Worm (Caenorhabditis elegans) whole organism, young adult: ENCODE data around the gene F59A1.16.

Source experiments
- B0019.2 ChIP-seq: fragments of 200-800 bp; sonication (Bioruptor generic); conservative IDR thresholded peaks from 2 replicates; pipeline ENCODE4 v1.3.6; 2022; ENCODE audit warnings: missing genetic modification reagents, missing genetic modification characterization, missing compliant biosample characterization
- B0336.3 ChIP-seq: fragments of 200-800 bp; sonication (Bioruptor generic); IDR thresholded peaks from 2 replicates; pipeline ENCODE4 v1.3.6; 2022; ENCODE audit warnings: missing genetic modification characterization, missing compliant biosample characterization
- F10E7.11 ChIP-seq: sonication (generic microtip); optimal IDR thresholded peaks from 2 replicates; lab custom pipeline; 2017; ENCODE audit warnings: mild to moderate bottlenecking, missing genetic modification characterization, moderate library complexity, missing compliant biosample characterization
- F57A8.1 ChIP-seq: fragments of 200-800 bp; sonication (Bioruptor generic); optimal IDR thresholded peaks from 2 replicates; lab custom pipeline; 2018; ENCODE audit warnings: mild to moderate bottlenecking, missing genetic modification characterization, moderate library complexity, missing compliant biosample characterization
- T07F8.4 ChIP-seq: sonication (generic microtip); optimal IDR thresholded peaks from 2 replicates; lab custom pipeline; 2016; ENCODE audit warnings: mild to moderate bottlenecking, missing genetic modification characterization, moderate library complexity, missing compliant biosample characterization
- T26A5.8 ChIP-seq: sonication (generic microtip); optimal IDR thresholded peaks from 2 replicates; lab custom pipeline; 2016; ENCODE audit warnings: missing genetic modification characterization, missing compliant biosample characterization
- ZK185.1 ChIP-seq: sonication (generic microtip); optimal IDR thresholded peaks from 2 replicates; lab custom pipeline; 2016; ENCODE audit warnings: mild to moderate bottlenecking, missing genetic modification characterization, missing compliant biosample characterization; ENCODE audit not compliant: poor library complexity, severe bottlenecking
- atf-7 ChIP-seq: sonication (generic microtip); optimal IDR thresholded peaks from 2 replicates; lab custom pipeline; 2017; ENCODE audit warnings: mild to moderate bottlenecking, missing genetic modification characterization, missing compliant biosample characterization
- attf-3 ChIP-seq: fragments of 200-800 bp; sonication (Bioruptor generic); conservative IDR thresholded peaks from 2 replicates; pipeline ENCODE4 v1.3.6; 2022; ENCODE audit warnings: missing genetic modification reagents, missing genetic modification characterization, missing compliant biosample characterization
- bed-1 ChIP-seq: fragments of 200-800 bp; sonication (Bioruptor generic); IDR thresholded peaks from 2 replicates; pipeline ENCODE4 v1.3.6; 2022; ENCODE audit warnings: missing genetic modification reagents, missing genetic modification characterization, missing compliant biosample characterization
- ceh-79 ChIP-seq: sonication (generic microtip); optimal IDR thresholded peaks from 2 replicates; lab custom pipeline; 2017; ENCODE audit warnings: mild to moderate bottlenecking, missing genetic modification characterization, missing compliant biosample characterization
- dox-1 ChIP-seq: fragments of 200-800 bp; sonication (Bioruptor generic); IDR thresholded peaks from 2 replicates; pipeline ENCODE4 v1.3.6; 2022; ENCODE audit warnings: missing genetic modification reagents, missing genetic modification characterization, missing compliant biosample characterization
- dpl-1 ChIP-seq: fragments of 150-350 bp; optimal IDR thresholded peaks from 2 replicates; lab custom pipeline; 2014; ENCODE audit warnings: missing biosample characterization, missing genetic modification reagents, missing genetic modification characterization
- egrh-3 ChIP-seq: fragments of 200-800 bp; sonication (Bioruptor generic); IDR thresholded peaks from 2 replicates; pipeline ENCODE4 v1.3.6; 2022; ENCODE audit warnings: missing genetic modification reagents, missing genetic modification characterization, missing compliant biosample characterization
- ekl-4 ChIP-seq: fragments of 200-800 bp; sonication (Bioruptor generic); IDR thresholded peaks from 2 replicates; pipeline ENCODE4 v1.3.6; 2022; ENCODE audit warnings: missing genetic modification reagents, missing genetic modification characterization, missing compliant biosample characterization
- gei-17 ChIP-seq: fragments of 200-800 bp; sonication (Bioruptor generic); optimal IDR thresholded peaks from 2 replicates; lab custom pipeline; 2018; ENCODE audit warnings: mild to moderate bottlenecking, missing genetic modification characterization, missing compliant biosample characterization
- hrde-1 ChIP-seq: sonication (generic microtip); optimal IDR thresholded peaks from 2 replicates; lab custom pipeline; 2016; ENCODE audit warnings: missing genetic modification characterization, mild to moderate bottlenecking, missing compliant biosample characterization, moderate library complexity, missing genotype, missing genetic modification reagents, borderline replicate concordance
- hsf-1 ChIP-seq: fragments of 200-800 bp; sonication (Bioruptor generic); IDR thresholded peaks from 2 replicates; pipeline ENCODE4 v1.3.6; 2022; ENCODE audit warnings: missing genetic modification reagents, missing genetic modification characterization, missing compliant biosample characterization
- let-526 ChIP-seq: fragments of 200-800 bp; sonication (Bioruptor generic); IDR thresholded peaks from 2 replicates; pipeline ENCODE4 v1.3.6; 2022; ENCODE audit warnings: missing genetic modification reagents, missing genetic modification characterization, missing compliant biosample characterization
- lin-26 ChIP-seq: fragments of 200-800 bp; sonication (Bioruptor generic); IDR thresholded peaks from 2 replicates; pipeline ENCODE4 v1.3.6; 2022; ENCODE audit warnings: missing genetic modification reagents, missing genetic modification characterization, missing compliant biosample characterization
- lsl-1 ChIP-seq: fragments of 200-800 bp; sonication (Bioruptor generic); optimal IDR thresholded peaks from 2 replicates; lab custom pipeline; 2018; ENCODE audit warnings: mild to moderate bottlenecking, missing genetic modification characterization, moderate library complexity, missing compliant biosample characterization
- nfya-1 ChIP-seq: sonication (generic microtip); optimal IDR thresholded peaks from 2 replicates; lab custom pipeline; 2017; ENCODE audit warnings: antibody characterized with exemption, missing compliant biosample characterization, missing genetic modification characterization, borderline replicate concordance; ENCODE audit not compliant: insufficient read depth
- nfyb-1 ChIP-seq: fragments of 200-800 bp; sonication (Bioruptor generic); IDR thresholded peaks from 2 replicates; pipeline ENCODE4 v1.3.6; 2022; ENCODE audit warnings: missing genetic modification reagents, missing genetic modification characterization, missing compliant biosample characterization
- nhr-179 ChIP-seq: sonication (generic microtip); optimal IDR thresholded peaks from 2 replicates; lab custom pipeline; 2016; ENCODE audit warnings: mild to moderate bottlenecking, missing genetic modification characterization, missing compliant biosample characterization
- repo-1 ChIP-seq: sonication (generic microtip); optimal IDR thresholded peaks from 2 replicates; lab custom pipeline; 2017; ENCODE audit warnings: mild to moderate bottlenecking, missing genetic modification characterization, missing compliant biosample characterization
- rpc-1 ChIP-seq, 2 experiments: fragments of 150-350 bp in 1 of 2; sonication (generic microtip) in 1 of 2; optimal IDR thresholded peaks; 2 replicates each; lab custom pipeline; 2014 to 2018; ENCODE audit warnings: missing biosample characterization in 1 of 2, missing genetic modification characterization in 1 of 2, missing genetic modification reagents in 1 of 2, missing genotype in 1 of 2
- snpc-1.1 ChIP-seq: sonication (generic microtip); optimal IDR thresholded peaks from 2 replicates; lab custom pipeline; 2017; ENCODE audit warnings: missing genetic modification characterization, mild to moderate bottlenecking, missing compliant biosample characterization, antibody characterized with exemption, moderate library complexity, missing genotype, missing genetic modification reagents; ENCODE audit not compliant: insufficient read depth
- snpc-3.4 ChIP-seq: sonication (generic microtip); optimal IDR thresholded peaks from 2 replicates; lab custom pipeline; 2017; ENCODE audit warnings: missing genetic modification characterization, mild to moderate bottlenecking, missing compliant biosample characterization, antibody characterized with exemption, moderate library complexity, missing genotype, missing genetic modification reagents
- sptf-2 ChIP-seq: fragments of 200-800 bp; sonication (Bioruptor generic); optimal IDR thresholded peaks from 2 replicates; lab custom pipeline; 2018; ENCODE audit warnings: mild to moderate bottlenecking, missing genetic modification characterization, missing compliant biosample characterization
- tbx-9 ChIP-seq: sonication (generic microtip); optimal IDR thresholded peaks from 2 replicates; lab custom pipeline; 2016; ENCODE audit warnings: borderline replicate concordance, missing genetic modification characterization, inconsistent platforms, missing compliant biosample characterization
- xnd-1 ChIP-seq: sonication (generic microtip); optimal IDR thresholded peaks from 2 replicates; lab custom pipeline; 2016; ENCODE audit warnings: missing genotype, missing genetic modification reagents, missing genetic modification characterization, missing compliant biosample characterization
- zfh-2 ChIP-seq: fragments of 200-800 bp; sonication (Bioruptor generic); conservative IDR thresholded peaks from 2 replicates; pipeline ENCODE4 v1.3.6; 2022; ENCODE audit warnings: missing genetic modification reagents, missing genetic modification characterization, missing compliant biosample characterization
- ztf-22 ChIP-seq: fragments of 200-800 bp; sonication (Bioruptor generic); optimal IDR thresholded peaks from 2 replicates; lab custom pipeline; 2018; ENCODE audit warnings: mild to moderate bottlenecking, missing genetic modification characterization, moderate library complexity, missing compliant biosample characterization
- ztf-26 ChIP-seq: sonication (generic microtip); optimal IDR thresholded peaks from 2 replicates; lab custom pipeline; 2017; ENCODE audit warnings: missing genetic modification characterization, missing compliant biosample characterization

F59A1.16 gene

DNA sequence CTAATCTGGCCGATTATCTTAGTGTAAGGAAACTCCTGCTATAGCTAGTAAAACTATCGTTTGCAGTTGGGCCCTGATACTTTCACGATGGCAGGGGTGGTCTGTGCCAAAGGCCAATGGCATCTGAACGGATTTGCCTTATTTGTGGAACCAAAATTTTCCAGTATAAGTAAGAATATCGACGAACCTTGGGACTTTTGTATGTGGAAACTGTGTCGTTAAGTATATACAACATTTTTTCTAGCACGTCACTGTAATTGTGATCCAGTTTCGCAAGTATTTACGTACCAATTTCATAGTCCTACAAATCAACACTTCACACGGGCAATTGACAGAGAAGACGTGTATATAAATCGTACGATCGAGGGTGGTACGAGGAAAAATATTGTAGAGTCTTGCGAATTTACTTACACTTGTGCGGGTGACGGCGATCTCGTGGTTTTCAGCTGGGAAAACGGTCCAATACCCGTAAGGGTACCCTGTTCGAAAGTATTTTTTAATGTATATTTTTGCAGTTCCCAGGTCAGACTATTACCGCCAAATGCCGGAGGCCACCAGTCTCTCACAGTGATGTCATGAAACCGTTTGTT is 21.6 kb upstream of the F59A1.16 start:
- TF ChIP-seq ztf-26: no peak
- TF ChIP-seq tbx-9 (tag; lab: Kevin White, UChicago): no peak

DNA sequence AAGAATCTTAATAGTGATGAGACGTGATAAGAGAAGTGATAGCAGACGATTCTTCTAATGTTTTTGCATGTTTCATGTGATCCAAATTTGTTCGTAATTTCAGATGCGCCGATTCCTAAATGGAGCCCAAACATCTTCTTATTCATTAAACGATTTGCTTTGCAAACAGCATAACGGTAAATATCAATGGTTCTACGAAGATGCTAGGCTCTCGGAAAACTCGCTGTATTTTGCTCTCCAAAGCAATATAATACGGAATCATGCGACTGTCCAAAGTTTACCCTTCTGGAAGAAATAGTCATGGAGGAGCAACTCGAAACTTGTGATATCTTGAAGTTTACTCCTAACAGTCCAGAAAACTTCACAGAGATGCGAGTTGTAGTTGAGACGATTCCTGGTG is 21.1 kb upstream of the F59A1.16 start, which contains the start of gene W06D12.6:
W06D12.6 (plus strand) TSS at position 301 of the 400 bp plus-strand sequence.
- no peak for TF ChIP-seq nfyb-1 (GFP tag; lab: Robert Waterston, UW)
- TF ChIP-seq xnd-1: no peak
- TF ChIP-seq atf-7: no peak
- TF ChIP-seq ztf-22 (GFP tag; lab: Kevin White, UChicago): no peak
- no peak for TF ChIP-seq ceh-79 (tag; lab: Kevin White, UChicago)
- no peak for TF ChIP-seq dox-1 (GFP tag; lab: Robert Waterston, UW)
- TF ChIP-seq repo-1 (tag; lab: Kevin White, UChicago): no peak
- no peak for TF ChIP-seq ZK185.1 (tag; lab: Kevin White, UChicago)
- no peak for TF ChIP-seq nfya-1
- TF ChIP-seq F57A8.1 (GFP tag; lab: Kevin White, UChicago): no peak
- TF ChIP-seq dpl-1: no peak
- no peak for TF ChIP-seq gei-17 (GFP tag; lab: Kevin White, UChicago)

DNA sequence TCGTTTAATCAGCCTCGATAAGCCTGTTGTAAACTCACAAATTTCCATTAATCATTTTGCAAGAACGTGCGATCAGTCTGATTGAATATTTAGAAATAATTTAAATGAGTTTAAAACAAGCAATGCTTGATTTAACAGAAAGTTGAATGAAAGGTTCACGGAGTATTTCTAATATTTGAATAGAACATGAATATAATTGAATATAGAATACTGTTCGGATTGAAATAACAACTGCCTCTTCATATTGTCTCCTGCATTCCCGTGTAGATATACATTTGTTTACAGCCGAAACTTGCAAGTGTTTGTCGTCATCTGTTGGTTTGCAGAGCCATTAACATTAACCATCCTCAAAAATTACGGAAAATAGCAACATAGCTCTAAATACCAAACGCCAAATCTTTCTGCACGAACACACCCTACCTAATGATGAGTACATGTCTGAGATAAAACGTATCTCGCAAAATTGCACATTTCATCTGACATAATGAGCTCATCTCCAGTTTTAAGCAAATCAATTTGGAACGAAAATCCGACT is 16.0 kb upstream of the F59A1.16 start, which contains the start of the genes Y26G10.5 and srh-32:
Y26G10.5 (minus strand) TSS at position 101 of the 535 bp plus-strand sequence.
srh-32 (plus strand) TSS at position 485 of the 535 bp plus-strand sequence.
- no peak for TF ChIP-seq ekl-4 (GFP tag; lab: Robert Waterston, UW)
- no peak for TF ChIP-seq let-526 (GFP tag; lab: Robert Waterston, UW)
- no peak for TF ChIP-seq F10E7.11 (tag; lab: Kevin White, UChicago)
- no peak for TF ChIP-seq hsf-1 (GFP tag; lab: Robert Waterston, UW)
- no peak for TF ChIP-seq rpc-1 (optimal IDR thresholded peaks at IDR 0.05; lab: Kevin White, UChicago)
- TF ChIP-seq rpc-1 (tag; optimal IDR thresholded peaks at IDR 0.05; lab: Kevin White, UChicago): no peak
- TF ChIP-seq hrde-1 (tag; lab: Kevin White, UChicago): no peak
- no peak for TF ChIP-seq snpc-3.4 (tag; lab: Kevin White, UChicago)
- TF ChIP-seq lsl-1 (GFP tag; lab: Kevin White, UChicago): no peak
- no peak for TF ChIP-seq nhr-179
- no peak for TF ChIP-seq B0336.3 (GFP tag; lab: Robert Waterston, UW)

DNA sequence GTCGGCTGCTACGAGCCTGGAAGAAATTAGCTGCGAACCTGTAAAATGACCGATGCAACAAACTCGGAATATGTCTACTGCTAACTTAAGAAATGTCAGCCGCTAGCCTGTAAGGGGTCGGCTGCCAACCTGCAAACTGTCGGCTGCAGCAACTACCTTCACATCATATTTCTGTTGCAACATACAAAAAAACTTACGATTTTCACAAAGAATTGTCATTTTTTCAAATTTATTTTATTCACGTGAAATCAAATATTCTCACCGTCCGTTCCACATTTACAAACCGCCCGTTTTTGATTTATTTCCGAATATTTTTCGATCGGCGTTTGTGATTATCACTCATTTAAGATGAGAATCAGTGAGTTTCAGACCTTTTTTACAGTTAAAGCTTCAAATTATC is 14.9 kb upstream of the F59A1.16 start, which contains the start of gene Y26G10.6:
Y26G10.6 (plus strand) TSS at position 301 of the 400 bp plus-strand sequence.
- TF ChIP-seq dpl-1 (no peak), lin-26 (no peak), nhr-179 (no peak), B0336.3 (GFP tag; lab: Robert Waterston, UW) (no peak), let-526 (GFP tag; lab: Robert Waterston, UW) (no peak), T07F8.4 (tag; lab: Kevin White, UChicago) (no peak), sptf-2 (GFP tag; lab: Kevin White, UChicago) (no peak), zfh-2 (no peak), T26A5.8 (tag; lab: Kevin White, UChicago) (no peak), bed-1 (GFP tag; lab: Robert Waterston, UW) (no peak), egrh-3 (GFP tag; lab: Robert Waterston, UW) (no peak), snpc-1.1 (tag; lab: Kevin White, UChicago) (no peak), B0019.2 (GFP tag; lab: Robert Waterston, UW) (no peak), dox-1 (GFP tag; lab: Robert Waterston, UW) (no peak), attf-3 (GFP tag; lab: Robert Waterston, UW) (no peak)
